Worm (Caenorhabditis elegans) whole organism, young adult: ENCODE measurements around the gene F48G7.13.

ENCODE experiments used
- B0261.1 ChIP-seq: sonication (generic microtip); optimal IDR thresholded peaks from 2 replicates; lab custom pipeline; 2016; ENCODE audit warnings: mild to moderate bottlenecking, missing genetic modification characterization, moderate library complexity, missing compliant biosample characterization
- F23B12.7 ChIP-seq: sonication (generic microtip); optimal IDR thresholded peaks from 2 replicates; lab custom pipeline; 2017; ENCODE audit warnings: missing genetic modification characterization, mild to moderate bottlenecking, missing compliant biosample characterization, antibody characterized with exemption, moderate library complexity; ENCODE audit not compliant: insufficient read depth
- F37B4.10 ChIP-seq: fragments of 200-800 bp; sonication (Bioruptor generic); IDR thresholded peaks from 2 replicates; pipeline ENCODE4 v1.3.6; 2022; ENCODE audit warnings: missing genetic modification characterization, missing compliant biosample characterization
- F55B11.4 ChIP-seq: sonication (generic microtip); optimal IDR thresholded peaks from 2 replicates; lab custom pipeline; 2016; ENCODE audit warnings: missing compliant biosample characterization, missing genetic modification characterization, borderline replicate concordance; ENCODE audit not compliant: insufficient read depth
- T07F8.4 ChIP-seq: sonication (generic microtip); optimal IDR thresholded peaks from 2 replicates; lab custom pipeline; 2016; ENCODE audit warnings: mild to moderate bottlenecking, missing genetic modification characterization, moderate library complexity, missing compliant biosample characterization
- T26A5.8 ChIP-seq: sonication (generic microtip); optimal IDR thresholded peaks from 2 replicates; lab custom pipeline; 2016; ENCODE audit warnings: missing genetic modification characterization, missing compliant biosample characterization
- Y79H2A.3 ChIP-seq: fragments of 200-800 bp; sonication (Bioruptor generic); conservative IDR thresholded peaks from 2 replicates; pipeline ENCODE4 v1.3.6; 2022; ENCODE audit warnings: missing genetic modification reagents, missing genetic modification characterization, missing compliant biosample characterization
- akir-1 ChIP-seq: fragments of 200-800 bp; sonication (Bioruptor generic); optimal IDR thresholded peaks from 2 replicates; lab custom pipeline; 2018; ENCODE audit warnings: mild to moderate bottlenecking, missing genetic modification characterization, moderate library complexity, missing compliant biosample characterization
- bed-1 ChIP-seq: fragments of 200-800 bp; sonication (Bioruptor generic); IDR thresholded peaks from 2 replicates; pipeline ENCODE4 v1.3.6; 2022; ENCODE audit warnings: missing genetic modification reagents, missing genetic modification characterization, missing compliant biosample characterization
- bed-2 ChIP-seq: fragments of 200-800 bp; sonication (Bioruptor generic); IDR thresholded peaks from 2 replicates; pipeline ENCODE4 v1.3.6; 2022; ENCODE audit warnings: missing genetic modification reagents, missing genetic modification characterization, missing compliant biosample characterization
- ccch-3 ChIP-seq: fragments of 200-800 bp; sonication (Bioruptor generic); optimal IDR thresholded peaks from 2 replicates; lab custom pipeline; 2018; ENCODE audit warnings: mild to moderate bottlenecking, missing genetic modification characterization, missing compliant biosample characterization
- cebp-2 ChIP-seq: fragments of 200-800 bp; sonication (Bioruptor generic); IDR thresholded peaks from 2 replicates; pipeline ENCODE4 v1.3.6; 2022; ENCODE audit warnings: missing genetic modification characterization, missing compliant biosample characterization
- ceh-58 ChIP-seq: fragments of 200-800 bp; sonication (Bioruptor generic); IDR thresholded peaks from 2 replicates; pipeline ENCODE4 v1.3.6; 2022; ENCODE audit warnings: missing genetic modification characterization, missing compliant biosample characterization
- chd-7 ChIP-seq: sonication (generic microtip); optimal IDR thresholded peaks from 2 replicates; lab custom pipeline; 2016; ENCODE audit warnings: mild to moderate bottlenecking, missing genetic modification characterization, moderate library complexity, missing compliant biosample characterization
- egl-44 ChIP-seq: fragments of 200-800 bp; sonication (Bioruptor generic); IDR thresholded peaks from 2 replicates; pipeline ENCODE4 v1.3.6; 2022; ENCODE audit warnings: missing genetic modification reagents, missing genetic modification characterization, missing compliant biosample characterization
- ets-4 ChIP-seq: fragments of 200-800 bp; sonication (Bioruptor generic); optimal IDR thresholded peaks from 2 replicates; lab custom pipeline; 2018; ENCODE audit warnings: mild to moderate bottlenecking, missing genetic modification characterization, missing compliant biosample characterization
- lsy-27 ChIP-seq: sonication (generic microtip); optimal IDR thresholded peaks from 2 replicates; lab custom pipeline; 2017; ENCODE audit warnings: missing genetic modification characterization, mild to moderate bottlenecking, missing compliant biosample characterization, antibody characterized with exemption, missing genotype, borderline replicate concordance; ENCODE audit not compliant: insufficient read depth
- madf-10 ChIP-seq: sonication (generic microtip); optimal IDR thresholded peaks from 2 replicates; lab custom pipeline; 2016; ENCODE audit warnings: mild to moderate bottlenecking, missing genetic modification characterization, missing compliant biosample characterization
- madf-6 ChIP-seq: fragments of 200-800 bp; sonication (Bioruptor generic); IDR thresholded peaks from 2 replicates; pipeline ENCODE4 v1.3.6; 2022; ENCODE audit warnings: missing genetic modification reagents, missing genetic modification characterization, missing compliant biosample characterization
- madf-8 ChIP-seq: fragments of 200-800 bp; sonication (Bioruptor generic); conservative IDR thresholded peaks from 2 replicates; pipeline ENCODE4 v1.3.6; 2022; ENCODE audit warnings: missing genetic modification reagents, missing genetic modification characterization, missing compliant biosample characterization
- mxl-1 ChIP-seq: sonication (generic microtip); optimal IDR thresholded peaks from 2 replicates; lab custom pipeline; 2016; ENCODE audit warnings: missing genetic modification characterization, missing compliant biosample characterization
- nhr-27 ChIP-seq: fragments of 200-800 bp; sonication (Bioruptor generic); optimal IDR thresholded peaks from 2 replicates; lab custom pipeline; 2018; ENCODE audit warnings: mild to moderate bottlenecking, missing genetic modification characterization, moderate library complexity, missing compliant biosample characterization
- pha-4 ChIP-seq: fragments of 150-350 bp; sonication (generic microtip); optimal IDR thresholded peaks from 2 replicates; lab custom pipeline; 2014; ENCODE audit warnings: missing biosample characterization, missing genetic modification reagents, missing genetic modification characterization
- rpc-1 ChIP-seq, 2 experiments: fragments of 150-350 bp in 1 of 2; sonication (generic microtip) in 1 of 2; optimal IDR thresholded peaks; 2 replicates each; lab custom pipeline; 2014 to 2018; ENCODE audit warnings: missing biosample characterization in 1 of 2, missing genetic modification characterization in 1 of 2, missing genetic modification reagents in 1 of 2, missing genotype in 1 of 2
- snpc-1.1 ChIP-seq: sonication (generic microtip); optimal IDR thresholded peaks from 2 replicates; lab custom pipeline; 2017; ENCODE audit warnings: missing genetic modification characterization, mild to moderate bottlenecking, missing compliant biosample characterization, antibody characterized with exemption, moderate library complexity, missing genotype, missing genetic modification reagents; ENCODE audit not compliant: insufficient read depth
- snpc-4 ChIP-seq, 5 experiments: fragments of 150-350 bp in 1 of 5; sonication (generic microtip) in 4 of 5; optimal IDR thresholded peaks; 2 replicates each; lab custom pipeline; 2014 to 2018; ENCODE audit warnings: missing genetic modification characterization in 5 of 5, missing biosample characterization in 3 of 5, antibody characterized with exemption in 2 of 5, mild to moderate bottlenecking in 2 of 5, missing compliant biosample characterization in 2 of 5, missing genotype in 2 of 5, moderate library complexity in 2 of 5, missing genetic modification reagents in 1 of 5
- unc-130 ChIP-seq: sonication (generic microtip); optimal IDR thresholded peaks from 2 replicates; lab custom pipeline; 2016; ENCODE audit warnings: missing genetic modification reagents, missing genetic modification characterization, missing compliant biosample characterization
- unc-62 ChIP-seq: fragments of 150-350 bp; optimal IDR thresholded peaks from 2 replicates; lab custom pipeline; 2014; ENCODE audit warnings: missing biosample characterization, missing genetic modification reagents, missing genetic modification characterization
- ztf-18 ChIP-seq: sonication (generic microtip); optimal IDR thresholded peaks from 2 replicates; lab custom pipeline; 2016; ENCODE audit warnings: missing genotype, mild to moderate bottlenecking, missing genetic modification characterization, missing compliant biosample characterization
- ztf-25 ChIP-seq: fragments of 200-800 bp; sonication (Bioruptor generic); IDR thresholded peaks from 2 replicates; pipeline ENCODE4 v1.3.6; 2022; ENCODE audit warnings: missing genetic modification reagents, missing genetic modification characterization, missing compliant biosample characterization

F48G7.13 gene

ce11 chrV:576070-576469 is 39.3 kb upstream of the F48G7.13 start, which contains the start of gene K06H6.5:
K06H6.5 (plus strand) TSS chrV:576370.
- TF ChIP-seq F55B11.4 (no peak), T26A5.8 (tag; lab: Kevin White, UChicago) (no peak), ccch-3 (GFP tag; lab: Kevin White, UChicago) (no peak), bed-1 (no peak), snpc-1.1 (tag; lab: Kevin White, UChicago) (no peak), Y79H2A.3 (GFP tag; lab: Robert Waterston, UW) (no peak), madf-6 (GFP tag; lab: Robert Waterston, UW) (no peak)
- TF ChIP-seq, all 124 proteins: peak for 0

ce11 chrV:576918-577317 is 38.5 kb upstream of the F48G7.13 start:
- TF ChIP-seq mxl-1 (tag; lab: Kevin White, UChicago) (no peak), chd-7 (tag; lab: Kevin White, UChicago) (no peak), cebp-2 (GFP tag; lab: Robert Waterston, UW) (no peak), F23B12.7 (tag; lab: Kevin White, UChicago) (no peak), B0261.1 (tag; lab: Kevin White, UChicago) (no peak), bed-2 (GFP tag; lab: Robert Waterston, UW) (no peak), madf-10 (tag; lab: Kevin White, UChicago) (no peak), pha-4 (tag; lab: Kevin White, UChicago) (no peak), T07F8.4 (tag; lab: Kevin White, UChicago) (no peak), F37B4.10 (no peak), snpc-4 (GFP tag; optimal IDR thresholded peaks at IDR 0.05; lab: Kevin White, UChicago) (no peak), snpc-4 (tag; optimal IDR thresholded peaks at IDR 0.05; lab: Kevin White, UChicago) (no peak), madf-8 (GFP tag; lab: Robert Waterston, UW) (no peak), akir-1 (GFP tag; lab: Kevin White, UChicago) (no peak), ets-4 (GFP tag; lab: Kevin White, UChicago) (no peak), lsy-27 (tag; lab: Kevin White, UChicago) (no peak)

ce11 chrV:578977-579376 is 36.4 kb upstream of the F48G7.13 start, which contains the start of gene K06H6.4:
K06H6.4 (plus strand) TSS chrV:579277.
- TF ChIP-seq madf-8 (GFP tag; lab: Robert Waterston, UW) (no peak), cebp-2 (GFP tag; lab: Robert Waterston, UW) (no peak)

- TF ChIP-seq mxl-1 (tag; lab: Kevin White, UChicago) (no peak), bed-2 (GFP tag; lab: Robert Waterston, UW) (no peak), ets-4 (GFP tag; lab: Kevin White, UChicago) (no peak), rpc-1 (optimal IDR thresholded peaks at IDR 0.05; lab: Kevin White, UChicago) (no peak), rpc-1 (tag; optimal IDR thresholded peaks at IDR 0.05; lab: Kevin White, UChicago) (no peak), unc-62 (GFP tag; lab: Kevin White, UChicago) (no peak), ztf-18 (tag; lab: Kevin White, UChicago) (no peak), egl-44 (GFP tag; lab: Robert Waterston, UW) (no peak), bed-1 (no peak), ceh-58 (GFP tag; lab: Robert Waterston, UW) (no peak), unc-130 (GFP tag; lab: Kevin White, UChicago) (no peak)
Measured at ce11 chrV:581616-582015, 33.8 kb upstream of the F48G7.13 start, which contains the start of gene nstp-7. nstp-7 (plus strand) TSS chrV:581916.

ce11 chrV:585472-585871 is 29.9 kb upstream of the F48G7.13 start, which contains the start of gene K06H6.2:
K06H6.2 (plus strand) TSS chrV:585772.
- TF ChIP-seq ztf-25 (GFP tag; lab: Robert Waterston, UW), result no peak
- no peak for TF ChIP-seq nhr-27 (tag; lab: Kevin White, UChicago)
